Worm (Caenorhabditis elegans) whole organism, midembryonic: ENCODE data around the gene fbxb-60.

Experiments used
- T22C8.4 ChIP-seq: fragments of 200-800 bp; sonication (Bioruptor generic); IDR thresholded peaks from 2 replicates; pipeline ENCODE4 v1.3.6; 2022; ENCODE audit warnings: missing genetic modification characterization, missing compliant biosample characterization
- cog-1 ChIP-seq: sonication (generic microtip); optimal IDR thresholded peaks from 2 replicates; lab custom pipeline; 2016; ENCODE audit warnings: missing genetic modification characterization, missing compliant biosample characterization
- flt-1 ChIP-seq: fragments of 200-800 bp; sonication (Bioruptor generic); IDR thresholded peaks from 2 replicates; pipeline ENCODE4 v1.3.6; 2022; ENCODE audit warnings: missing genetic modification characterization, missing compliant biosample characterization
- klf-2 ChIP-seq: fragments of 200-800 bp; sonication (Bioruptor generic); conservative IDR thresholded peaks from 2 replicates; pipeline ENCODE4 v1.3.6; 2022; ENCODE audit warnings: missing genetic modification reagents, missing genetic modification characterization, missing compliant biosample characterization
- med-1 ChIP-seq: sonication (generic microtip); optimal IDR thresholded peaks from 2 replicates; lab custom pipeline; 2017; ENCODE audit warnings: missing genetic modification characterization, mild to moderate bottlenecking, missing compliant biosample characterization, antibody characterized with exemption, missing genetic modification reagents; ENCODE audit not compliant: insufficient read depth
- ref-1 ChIP-seq: fragments of 200-800 bp; sonication (Bioruptor generic); conservative IDR thresholded peaks from 2 replicates; pipeline ENCODE4 v1.3.6; 2022; ENCODE audit warnings: missing genetic modification reagents, missing genetic modification characterization, missing compliant biosample characterization
- tab-1 ChIP-seq: fragments of 200-800 bp; sonication (Bioruptor generic); IDR thresholded peaks from 2 replicates; pipeline ENCODE4 v1.3.6; 2022; ENCODE audit warnings: missing genetic modification characterization, missing compliant biosample characterization
- ztf-23 ChIP-seq: fragments of 200-800 bp; sonication (Bioruptor generic); IDR thresholded peaks from 2 replicates; pipeline ENCODE4 v1.3.6; 2022; ENCODE audit warnings: missing genetic modification reagents, missing genetic modification characterization, missing compliant biosample characterization
- ztf-29 ChIP-seq: fragments of 200-800 bp; sonication (Bioruptor generic); IDR thresholded peaks from 2 replicates; pipeline ENCODE4 v1.3.6; 2022; ENCODE audit warnings: missing genetic modification reagents, missing genetic modification characterization, missing compliant biosample characterization

- TF ChIP-seq ztf-23 (no peak), klf-2 (no peak), flt-1 (GFP tag; lab: Robert Waterston, UW) (no peak), ztf-29 (no peak), cog-1 (tag; lab: Kevin White, UChicago) (no peak), med-1 (GFP tag; lab: Kevin White, UChicago) (no peak), tab-1 (no peak), ref-1 (no peak), T22C8.4 (GFP tag; lab: Robert Waterston, UW) (0 out of 2 replicates have a peak, but pooled peaks have one; percentile 33)
Observed at ce11 chrV:19312975-19313374, 15.4 kb downstream of the fbxb-60 start, which contains the start of gene fbxb-64.
